Fruit fly (Drosophila melanogaster) whole organism, embryonic: ENCODE measurements around the gene CG31495.

Source experiments
- Aef1 ChIP-seq: fragments of 200-800 bp; sonication (Bioruptor generic); IDR thresholded peaks from 3 replicates; pipeline ENCODE4 v1.3.6; 2022; ENCODE audit warnings: missing biosample characterization, missing genetic modification characterization
- CG10209 ChIP-seq: fragments of 200-800 bp; sonication (Bioruptor generic); optimal IDR thresholded peaks from 3 replicates; lab custom pipeline; 2017; ENCODE audit warnings: missing biosample characterization, mild to moderate bottlenecking, missing genetic modification characterization, missing genetic modification reagents
- CG10565 ChIP-seq: fragments of 200-800 bp; sonication (Bioruptor generic); optimal IDR thresholded peaks from 3 replicates; lab custom pipeline; 2016; ENCODE audit warnings: missing biosample characterization, mild to moderate bottlenecking, missing genetic modification characterization
- CG11398 ChIP-seq: fragments of 200-800 bp; sonication (Bioruptor generic); optimal IDR thresholded peaks from 2 replicates; lab custom pipeline; 2016; ENCODE audit warnings: missing biosample characterization, missing genetic modification characterization
- CG11696 ChIP-seq: fragments of 200-800 bp; sonication (Bioruptor generic); IDR thresholded peaks from 2 replicates; pipeline ENCODE4 v1.3.6; 2022; ENCODE audit warnings: missing biosample characterization, missing genetic modification characterization
- CG11723 ChIP-seq: fragments of 200-800 bp; sonication (Bioruptor generic); optimal IDR thresholded peaks from 2 replicates; lab custom pipeline; 2017; ENCODE audit warnings: missing biosample characterization, mild to moderate bottlenecking, missing genetic modification characterization
- CG12219 ChIP-seq: fragments of 200-800 bp; sonication (Bioruptor generic); optimal IDR thresholded peaks from 3 replicates; lab custom pipeline; 2018; ENCODE audit warnings: missing biosample characterization, mild to moderate bottlenecking, missing genetic modification characterization
- CG12236 ChIP-seq: fragments of 200-800 bp; sonication (Bioruptor generic); optimal IDR thresholded peaks from 2 replicates; lab custom pipeline; 2016; ENCODE audit warnings: missing biosample characterization, missing genetic modification characterization
- CG14441 ChIP-seq: fragments of 200-800 bp; sonication (Bioruptor generic); IDR thresholded peaks from 2 replicates; pipeline ENCODE4 v1.3.6; 2022; ENCODE audit warnings: missing biosample characterization, missing genetic modification characterization
- CG15514 ChIP-seq: fragments of 200-800 bp; sonication (Bioruptor generic); optimal IDR thresholded peaks from 3 replicates; lab custom pipeline; 2017; ENCODE audit warnings: missing biosample characterization, missing genetic modification characterization, mild to moderate bottlenecking, moderate library complexity, missing genetic modification reagents
- CG1602 ChIP-seq: fragments of 200-800 bp; sonication (Bioruptor generic); optimal IDR thresholded peaks from 3 replicates; lab custom pipeline; 2016; ENCODE audit warnings: missing biosample characterization, missing genetic modification characterization
- CG16813 ChIP-seq: fragments of 200-800 bp; sonication (Bioruptor generic); IDR thresholded peaks from 3 replicates; pipeline ENCODE4 v1.3.6; 2022; ENCODE audit warnings: missing biosample characterization, missing genetic modification characterization; ENCODE audit not compliant: partially characterized antibody
- CG17612 ChIP-seq: fragments of 200-800 bp; sonication (Bioruptor generic); IDR thresholded peaks from 2 replicates; pipeline ENCODE4 v1.3.6; 2022; ENCODE audit warnings: missing biosample characterization, missing genetic modification characterization
- CG2678 ChIP-seq: fragments of 200-800 bp; sonication (Bioruptor generic); optimal IDR thresholded peaks from 3 replicates; lab custom pipeline; 2019; ENCODE audit warnings: missing biosample characterization, mild to moderate bottlenecking, missing genetic modification characterization, moderate library complexity
- CG30431 ChIP-seq: fragments of 200-800 bp; sonication (Bioruptor generic); optimal IDR thresholded peaks from 2 replicates; lab custom pipeline; 2017; ENCODE audit warnings: missing biosample characterization, missing genetic modification characterization
- CG34224 ChIP-seq: fragments of 200-800 bp; sonication (Bioruptor generic); IDR thresholded peaks from 3 replicates; pipeline ENCODE4 v1.3.6; 2022; ENCODE audit warnings: missing biosample characterization, missing genetic modification characterization; ENCODE audit not compliant: partially characterized antibody
- CG34376 ChIP-seq: fragments of 200-800 bp; sonication (Bioruptor generic); optimal IDR thresholded peaks from 2 replicates; lab custom pipeline; 2018; ENCODE audit warnings: missing biosample characterization, mild to moderate bottlenecking, missing genetic modification characterization
- CG4707 ChIP-seq: fragments of 200-800 bp; sonication (Bioruptor generic); optimal IDR thresholded peaks from 2 replicates; lab custom pipeline; 2018; ENCODE audit warnings: missing biosample characterization, mild to moderate bottlenecking, missing genetic modification characterization, moderate library complexity
- CG6765 ChIP-seq: fragments of 200-800 bp; sonication (Bioruptor generic); optimal IDR thresholded peaks from 3 replicates; lab custom pipeline; 2017; ENCODE audit warnings: missing biosample characterization, mild to moderate bottlenecking, missing genetic modification characterization
- CG7745 ChIP-seq: fragments of 200-800 bp; sonication (Bioruptor generic); optimal IDR thresholded peaks from 2 replicates; lab custom pipeline; 2018; ENCODE audit warnings: missing biosample characterization, mild to moderate bottlenecking, missing genetic modification characterization, moderate library complexity
- CG7963 ChIP-seq: fragments of 200-800 bp; sonication (Bioruptor generic); IDR thresholded peaks from 3 replicates; pipeline ENCODE4 v1.3.6; 2022; ENCODE audit warnings: missing biosample characterization, missing genetic modification characterization; ENCODE audit not compliant: partially characterized antibody
- CG8478 ChIP-seq: fragments of >200 bp; optimal IDR thresholded peaks from 2 replicates; lab custom pipeline; 2018
- CG8924 ChIP-seq: fragments of 200-800 bp; optimal IDR thresholded peaks from 3 replicates; lab custom pipeline; 2019; ENCODE audit warnings: missing biosample characterization, mild to moderate bottlenecking, missing genetic modification characterization, moderate library complexity
- CHES-1-like ChIP-seq: fragments of 200-800 bp; sonication (Bioruptor generic); optimal IDR thresholded peaks from 2 replicates; lab custom pipeline; 2016; ENCODE audit warnings: missing biosample characterization, missing genetic modification characterization
- Deaf1 ChIP-seq: fragments of 200-800 bp; optimal IDR thresholded peaks from 3 replicates; lab custom pipeline; 2019; ENCODE audit warnings: missing biosample characterization, mild to moderate bottlenecking, missing genetic modification characterization, moderate library complexity
- Dfd ChIP-seq, 2 experiments: fragments of >200 bp; optimal IDR thresholded peaks; 2 replicates each; lab custom pipeline; 2017; ENCODE audit warnings: missing biosample characterization in 2 of 2, missing genetic modification characterization in 2 of 2
- Ets65A ChIP-seq: fragments of 200-800 bp; sonication (Bioruptor generic); peaks from one replicate; lab custom pipeline; 2016; ENCODE audit warnings: missing biosample characterization, missing genetic modification characterization
- Fer1 ChIP-seq: fragments of 200-800 bp; sonication (Bioruptor generic); optimal IDR thresholded peaks from 2 replicates; lab custom pipeline; 2017; ENCODE audit warnings: missing biosample characterization, mild to moderate bottlenecking, missing genetic modification characterization
- Hand ChIP-seq: fragments of 200-800 bp; sonication (Bioruptor generic); optimal IDR thresholded peaks from 2 replicates; lab custom pipeline; 2017; ENCODE audit warnings: mild to moderate bottlenecking, missing biosample characterization, missing genetic modification reagents, missing genetic modification characterization
- Hr39 ChIP-seq: fragments of >200 bp; optimal IDR thresholded peaks from 2 replicates; lab custom pipeline; 2017
- Hr51 ChIP-seq, 2 experiments: fragments of 200-800 bp; sonication (Bioruptor generic); optimal IDR thresholded peaks; 2 replicates in 1 of 2; 3 replicates in 1 of 2; lab custom pipeline; 2016 to 2018; ENCODE audit warnings: missing biosample characterization in 2 of 2, missing genetic modification characterization in 2 of 2, mild to moderate bottlenecking in 1 of 2, moderate library complexity in 1 of 2
- Lpt ChIP-seq: fragments of >200 bp; optimal IDR thresholded peaks from 2 replicates; lab custom pipeline; 2018; ENCODE audit warnings: missing biosample characterization, missing genetic modification characterization
- MESR4 ChIP-seq: fragments of 200-800 bp; sonication (Bioruptor generic); optimal IDR thresholded peaks from 2 replicates; lab custom pipeline; 2018; ENCODE audit warnings: missing biosample characterization, mild to moderate bottlenecking, missing genetic modification characterization, moderate library complexity
- MTF-1 ChIP-seq: fragments of 200-800 bp; sonication (Bioruptor generic); optimal IDR thresholded peaks from 2 replicates; lab custom pipeline; 2018; ENCODE audit warnings: missing biosample characterization, mild to moderate bottlenecking, missing genetic modification characterization, borderline replicate concordance
- Mrtf ChIP-seq: fragments of 200-800 bp; sonication (Bioruptor generic); IDR thresholded peaks from 3 replicates; pipeline ENCODE4 v1.3.6; 2022; ENCODE audit warnings: missing biosample characterization, missing genetic modification characterization
- Taf1 ChIP-seq: fragments of 200-800 bp; sonication (Bioruptor generic); IDR thresholded peaks from 2 replicates; pipeline ENCODE4 v1.3.6; 2022; ENCODE audit warnings: missing biosample characterization, missing genetic modification characterization
- Xbp1 ChIP-seq: fragments of 200-800 bp; sonication (Bioruptor generic); optimal IDR thresholded peaks from 3 replicates; lab custom pipeline; 2016; ENCODE audit warnings: missing biosample characterization, mild to moderate bottlenecking, missing genetic modification characterization
- abd-A ChIP-seq: fragments of 200-800 bp; sonication (Bioruptor generic); optimal IDR thresholded peaks from 3 replicates; lab custom pipeline; 2019; ENCODE audit warnings: missing biosample characterization, mild to moderate bottlenecking, missing genetic modification characterization, moderate library complexity
- ap ChIP-seq: fragments of 200-800 bp; sonication (Bioruptor generic); IDR thresholded peaks from 2 replicates; pipeline ENCODE4 v1.3.6; 2022; ENCODE audit warnings: missing biosample characterization, missing genetic modification characterization
- bcd ChIP-seq: fragments of 200-800 bp; sonication (Bioruptor generic); optimal IDR thresholded peaks from 2 replicates; lab custom pipeline; 2017; ENCODE audit warnings: missing biosample characterization, mild to moderate bottlenecking, missing genetic modification characterization
- bowl ChIP-seq: fragments of 200-800 bp; sonication (Bioruptor generic); IDR thresholded peaks from 2 replicates; pipeline ENCODE4 v1.3.6; 2022; ENCODE audit warnings: missing biosample characterization, missing genetic modification characterization
- crol ChIP-seq: fragments of 200-800 bp; sonication (Bioruptor generic); IDR thresholded peaks from 2 replicates; pipeline ENCODE4 v1.3.6; 2022; ENCODE audit warnings: missing biosample characterization, missing genetic modification characterization
- dan ChIP-seq: fragments of 200-800 bp; sonication (Bioruptor generic); IDR thresholded peaks from 2 replicates; pipeline ENCODE4 v1.3.6; 2022; ENCODE audit warnings: missing biosample characterization, missing genetic modification characterization
- dm ChIP-seq: fragments of 200-800 bp; sonication (Bioruptor generic); optimal IDR thresholded peaks from 3 replicates; lab custom pipeline; 2016; ENCODE audit warnings: missing biosample characterization, missing genetic modification characterization
- gsb-n ChIP-seq: fragments of 200-800 bp; sonication (Bioruptor generic); optimal IDR thresholded peaks from 3 replicates; lab custom pipeline; 2018; ENCODE audit warnings: missing biosample characterization, mild to moderate bottlenecking, missing genetic modification characterization
- knrl ChIP-seq: fragments of 200-800 bp; sonication (Bioruptor generic); IDR thresholded peaks from 3 replicates; pipeline ENCODE4 v1.3.6; 2022; ENCODE audit warnings: missing biosample characterization, missing genetic modification characterization; ENCODE audit not compliant: partially characterized antibody
- nerfin-1 ChIP-seq: fragments of 200-800 bp; sonication (Bioruptor generic); optimal IDR thresholded peaks from 3 replicates; lab custom pipeline; 2019; ENCODE audit warnings: missing biosample characterization, mild to moderate bottlenecking, missing genetic modification characterization, moderate library complexity
- pan ChIP-seq, 4 experiments: fragments of >200 bp in 3 of 4; fragments of 200-800 bp in 1 of 4; sonication (Bioruptor generic) in 1 of 4; optimal IDR thresholded peaks in 3 of 4; IDR thresholded peaks in 1 of 4; 2 replicates each; pipeline versions ENCODE4 v1.3.6 to Lab custom; 2017 to 2022; ENCODE audit warnings: missing biosample characterization in 2 of 4, missing genetic modification characterization in 2 of 4, mixed read lengths in 1 of 4
- psq ChIP-seq: fragments of 200-800 bp; sonication (Bioruptor generic); optimal IDR thresholded peaks from 2 replicates; lab custom pipeline; 2017; ENCODE audit warnings: missing biosample characterization, missing genetic modification characterization
- seq ChIP-seq: fragments of 200-800 bp; sonication (Bioruptor generic); IDR thresholded peaks from 2 replicates; pipeline ENCODE4 v1.3.6; 2022; ENCODE audit warnings: missing biosample characterization, missing genetic modification characterization
- sim ChIP-seq: fragments of 200-800 bp; sonication (Bioruptor generic); IDR thresholded peaks from 2 replicates; pipeline ENCODE4 v1.3.6; 2022; ENCODE audit warnings: missing biosample characterization, missing genetic modification characterization
- wdn ChIP-seq: fragments of 200-800 bp; sonication (Bioruptor generic); IDR thresholded peaks from 2 replicates; pipeline ENCODE4 v1.3.6; 2022; ENCODE audit warnings: missing biosample characterization, missing genetic modification characterization

Gene CG31495

DNA sequence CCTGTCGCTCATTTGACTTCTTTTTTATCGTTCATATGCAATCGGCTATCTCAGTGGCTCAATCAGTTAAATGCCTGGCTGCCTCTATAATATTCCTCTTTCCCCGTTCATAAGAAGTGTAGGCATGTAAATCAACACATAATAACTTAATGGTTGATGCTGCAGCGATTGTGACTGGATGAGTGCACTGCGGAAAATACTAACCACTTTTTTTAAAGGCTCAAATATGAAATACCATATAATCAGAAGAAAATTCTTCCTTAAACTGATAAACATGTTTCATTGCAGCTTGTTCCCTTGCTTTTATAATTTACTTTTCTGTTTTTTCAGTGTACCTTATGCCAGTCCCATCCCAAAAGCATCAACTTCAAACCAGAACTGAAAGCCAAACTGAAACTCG is 45.2 kb upstream of the CG31495 start (continued):
- no peak for TF ChIP-seq CG11398 (GFP tag; lab: Kevin White, UChicago)
- no peak for TF ChIP-seq dm (GFP tag; lab: Kevin White, UChicago)
- peak; percentile 29 for TF ChIP-seq CG2678 (tag; lab: Kevin White, UChicago)
- no peak for TF ChIP-seq CG6765 (GFP tag; lab: Kevin White, UChicago)
- TF ChIP-seq CG7745 (tag; lab: Kevin White, UChicago) = no peak
- no peak for TF ChIP-seq Xbp1
- TF ChIP-seq pan (optimal IDR thresholded peaks at IDR 0.05; lab: Kevin White, UChicago) = no peak
- TF ChIP-seq pan (GFP tag; optimal IDR thresholded peaks at IDR 0.05 in 1 of 2, IDR thresholded peaks at IDR 0.05 in 1 of 2) = no peak
- TF ChIP-seq CG14441 = no peak
- TF ChIP-seq seq (GFP tag; lab: Robert Waterston, UW) = no peak
- no peak for TF ChIP-seq Hand (GFP tag; lab: Kevin White, UChicago)
- TF ChIP-seq Fer1 = no peak
- no peak for TF ChIP-seq CG10565
- TF ChIP-seq Hr51 (GFP tag; optimal IDR thresholded peaks at IDR 0.05; lab: Kevin White, UChicago) = no peak
- peak; percentile 32 for TF ChIP-seq CG30431 (GFP tag; lab: Kevin White, UChicago)
- TF ChIP-seq CG16813 (GFP tag; lab: Robert Waterston, UW) = no peak
- no peak for TF ChIP-seq wdn (GFP tag; lab: Robert Waterston, UW)
- TF ChIP-seq CG8478 (lab: Kevin White, UChicago) = no peak
- TF ChIP-seq CG8924 (tag; lab: Kevin White, UChicago) = no peak
- TF ChIP-seq nerfin-1 (tag; lab: Kevin White, UChicago) = no peak
- no peak for TF ChIP-seq MESR4 (GFP tag; lab: Kevin White, UChicago)
- TF ChIP-seq Deaf1 (tag; lab: Kevin White, UChicago) = no peak
- no peak for TF ChIP-seq Hr39 (lab: Kevin White, UChicago)
- TF ChIP-seq dan (GFP tag; lab: Robert Waterston, UW) = no peak
- TF ChIP-seq CG34376 = no peak
- no peak for TF ChIP-seq Mrtf (GFP tag; lab: Robert Waterston, UW)
- no peak for TF ChIP-seq CG7963 (GFP tag; lab: Robert Waterston, UW)
- no peak for TF ChIP-seq psq (GFP tag; lab: Kevin White, UChicago)
- no peak for TF ChIP-seq Lpt (GFP tag; lab: Kevin White, UChicago)
- TF ChIP-seq CG1602 (GFP tag; lab: Kevin White, UChicago) = no peak
- no peak for TF ChIP-seq MTF-1 (GFP tag; lab: Kevin White, UChicago)
- no peak for TF ChIP-seq CG10209 (GFP tag; lab: Kevin White, UChicago)
- no peak for TF ChIP-seq knrl (GFP tag; lab: Robert Waterston, UW)
- TF ChIP-seq crol (GFP tag; lab: Robert Waterston, UW) = no peak
- no peak for TF ChIP-seq CG17612 (GFP tag; lab: Robert Waterston, UW)
- no peak for TF ChIP-seq Taf1 (GFP tag; lab: Robert Waterston, UW)
- no peak for TF ChIP-seq CHES-1-like
- TF ChIP-seq sim = no peak
- TF ChIP-seq CG11696 (GFP tag; lab: Robert Waterston, UW) = no peak
- TF ChIP-seq CG34224 (GFP tag; lab: Robert Waterston, UW) = no peak
- TF ChIP-seq CG12219 (GFP tag; lab: Kevin White, UChicago) = no peak
- no peak for TF ChIP-seq CG4707
- no peak for TF ChIP-seq CG11723 (GFP tag; lab: Kevin White, UChicago)
- no peak for TF ChIP-seq Dfd (GFP tag; optimal IDR thresholded peaks at IDR 0.05; lab: Kevin White, UChicago)
- TF ChIP-seq bowl (GFP tag; lab: Robert Waterston, UW) = no peak
- TF ChIP-seq bcd = no peak
- peak; percentile 8 for TF ChIP-seq CG12236
- TF ChIP-seq ap (GFP tag; lab: Robert Waterston, UW) = 0 out of 2 replicates have a peak, but pooled peaks have one; percentile 13
- TF ChIP-seq Ets65A (GFP tag; lab: Kevin White, UChicago) = peak; percentile 59
- TF ChIP-seq CG15514 (GFP tag; lab: Kevin White, UChicago) = no peak
- TF ChIP-seq abd-A (tag; lab: Kevin White, UChicago) = no peak
- TF ChIP-seq gsb-n = peak; percentile 18
- TF ChIP-seq Aef1 = no peak
